Worm (Caenorhabditis elegans): ENCODE results near the gene M01F1.4.
A peak's percentile ranks its signal among the peaks of the same experiment; 100 is the strongest.

M01F1.4 gene

ce11 chrIII:3541539-3541938 lies 31.7 kb upstream of the M01F1.4 start, which contains the start of gene ben-1:
Gene ben-1 (minus strand): TSS chrIII:3541639.
- TF ChIP-seq duxl-1 (tag; optimal IDR thresholded peaks at IDR 0.05; ENCODE audit: poor library complexity) (no peak), mdl-1 (tag; optimal IDR thresholded peaks at IDR 0.05) (no peak), ceh-32 (tag; optimal IDR thresholded peaks at IDR 0.05; ENCODE audit: poor library complexity) (no peak), ztf-11 (tag; optimal IDR thresholded peaks at IDR 0.05) (no peak), lin-13 (GFP tag; optimal IDR thresholded peaks at IDR 0.05) (no peak), pha-4 (GFP tag; IDR thresholded peaks at IDR 0.05) (no peak), pha-4 (tag; optimal IDR thresholded peaks at IDR 0.05) (no peak), F37D6.2 (tag; optimal IDR thresholded peaks at IDR 0.05) (no peak), daf-8 (GFP tag; IDR thresholded peaks at IDR 0.05) (no peak), lim-7 (GFP tag; IDR thresholded peaks at IDR 0.05) (no peak)

ce11 chrIII:3541093-3541492 lies 31.3 kb upstream of the M01F1.4 start:
- TF ChIP-seq jun-1 (tag; optimal IDR thresholded peaks at IDR 0.05) (no peak), hlh-11 (tag; optimal IDR thresholded peaks at IDR 0.05) (no peak), aha-1 (tag) (peak; percentile 22)

ce11 chrIII:3540424-3540823 lies 30.6 kb upstream of the M01F1.4 start:
- TF ChIP-seq ZK337.2 (GFP tag; IDR thresholded peaks at IDR 0.05) = 0 out of 2 replicates have a peak, but pooled peaks have one; percentile 33
- TF ChIP-seq hlh-30 (tag; optimal IDR thresholded peaks at IDR 0.05; ENCODE audit: insufficient read depth) = peak; percentile 25
- no peak for TF ChIP-seq unc-39 (tag; optimal IDR thresholded peaks at IDR 0.05)
- TF ChIP-seq lsy-2 (tag; optimal IDR thresholded peaks at IDR 0.05) = peak in 1 of 2 experiments; percentile 72
- TF ChIP-seq nhr-77 (tag; optimal IDR thresholded peaks at IDR 0.05) = peak; percentile 73
- TF ChIP-seq lin-1 (GFP tag; IDR thresholded peaks at IDR 0.05) = no peak
- peak; percentile 69 for TF ChIP-seq mep-1 (tag; optimal IDR thresholded peaks at IDR 0.05)
- peak; percentile 39 for TF ChIP-seq nhr-28 (tag; optimal IDR thresholded peaks at IDR 0.05)
- TF ChIP-seq hmg-1.1 (GFP tag; IDR thresholded peaks at IDR 0.05) = peak; percentile 59
- peak; percentile 18; the same call in 1 of the 2 replicates for TF ChIP-seq dmd-6 (GFP tag; IDR thresholded peaks at IDR 0.05)
- peak; percentile 91 for TF ChIP-seq mes-2 (tag; optimal IDR thresholded peaks at IDR 0.05; ENCODE audit: poor library complexity, severe bottlenecking)
- peak; percentile 28 for TF ChIP-seq rbr-2 (tag; optimal IDR thresholded peaks at IDR 0.05)
- TF ChIP-seq nhr-42 (GFP tag; IDR thresholded peaks at IDR 0.05) = no peak
- TF ChIP-seq dpl-1 (GFP tag; optimal IDR thresholded peaks at IDR 0.05) = peak; percentile 57
- TF ChIP-seq hif-1 (tag; optimal IDR thresholded peaks at IDR 0.05) = peak in 1 of 2 experiments; percentile 68
- TF ChIP-seq madf-9 (GFP tag; conservative IDR thresholded peaks at IDR 0.05) = no peak
- TF ChIP-seq D1046.2 (GFP tag; IDR thresholded peaks at IDR 0.05) = no peak
- TF ChIP-seq nhr-6 (tag; optimal IDR thresholded peaks at IDR 0.05) = peak; percentile 18
- TF ChIP-seq lin-38 (GFP tag; IDR thresholded peaks at IDR 0.05) = peak; percentile 94
- TF ChIP-seq unc-130 (GFP tag; optimal IDR thresholded peaks at IDR 0.05) = peak; percentile 72

- TF ChIP-seq aha-1 (tag) (peak; percentile 91), ceh-44 (GFP tag; IDR thresholded peaks at IDR 0.05) (no peak)
Observed at ce11 chrIII:3539499-3539898, 29.7 kb upstream of the M01F1.4 start.

ce11 chrIII:3537401-3537800 lies 27.6 kb upstream of the M01F1.4 start, which contains the start of gene cfap-20:
Gene cfap-20 (minus strand): TSS chrIII:3537501.
- TF ChIP-seq tra-1 (GFP tag; IDR thresholded peaks at IDR 0.05) (0 out of 2 replicates have a peak, but pooled peaks have one; percentile 18), zfp-3 (GFP tag; conservative IDR thresholded peaks at IDR 0.05) (no peak), set-16 (GFP tag; IDR thresholded peaks at IDR 0.05) (no peak), lin-38 (GFP tag; IDR thresholded peaks at IDR 0.05) (peak; percentile 25; the same call in 1 of the 2 replicates), egl-43 (GFP tag; IDR thresholded peaks at IDR 0.05) (0 out of 2 replicates have a peak, but pooled peaks have one; percentile 9), F37D6.2 (tag; optimal IDR thresholded peaks at IDR 0.05) (no peak)
